Worm (Caenorhabditis elegans): ENCODE data around the gene clec-169.

DNA sequence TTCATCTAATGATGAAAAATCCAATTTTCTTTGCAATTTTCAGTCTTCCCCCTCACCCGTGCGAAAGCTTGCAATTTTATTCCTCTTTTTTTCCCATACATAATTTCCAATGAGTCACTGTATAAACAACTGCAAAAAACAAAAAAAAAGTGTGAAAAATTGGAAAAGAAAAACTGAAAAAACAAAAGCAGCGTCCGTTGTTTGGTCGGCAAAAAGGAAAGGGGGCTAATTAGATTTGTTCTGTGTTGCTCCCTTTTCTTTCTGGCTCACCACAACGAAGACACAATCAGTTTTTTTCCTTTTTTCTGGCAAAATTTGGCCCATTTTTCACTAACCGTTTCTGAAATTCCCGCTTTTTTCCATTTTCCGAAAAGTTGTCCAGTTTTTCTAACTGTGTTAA, 48.8 kb upstream of the clec-169 start:
- TF ChIP-seq skn-1 (tag; optimal IDR thresholded peaks at IDR 0.05): no peak
- no peak for TF ChIP-seq ama-1 (optimal IDR thresholded peaks at IDR 0.05)
- TF ChIP-seq ceh-28 (tag; optimal IDR thresholded peaks at IDR 0.05): no peak

All from whole organism, L3 larva.